Fruit fly (Drosophila melanogaster) whole organism, embryonic: ENCODE results near the gene Sec24CD.

Experiments
- Atf6 ChIP-seq: fragments of 200-800 bp; sonication (Bioruptor generic); IDR thresholded peaks from 2 replicates; pipeline ENCODE4 v1.3.6; 2022; ENCODE audit warnings: missing biosample characterization, missing genetic modification characterization
- B-H2 ChIP-seq: fragments of 200-800 bp; sonication (Bioruptor generic); optimal IDR thresholded peaks from 2 replicates; lab custom pipeline; 2018; ENCODE audit warnings: missing biosample characterization, mild to moderate bottlenecking, missing genetic modification characterization
- Bdp1 ChIP-seq: fragments of 200-800 bp; sonication (Bioruptor generic); optimal IDR thresholded peaks from 3 replicates; lab custom pipeline; 2016; ENCODE audit warnings: missing biosample characterization, missing genetic modification characterization
- CG10462 ChIP-seq: fragments of 200-800 bp; sonication (Bioruptor generic); optimal IDR thresholded peaks from 2 replicates; lab custom pipeline; 2016; ENCODE audit warnings: missing biosample characterization, missing genetic modification characterization
- CG11247 ChIP-seq: fragments of 200-800 bp; sonication (Bioruptor generic); IDR thresholded peaks from 2 replicates; pipeline ENCODE4 v1.3.6; 2022; ENCODE audit warnings: missing biosample characterization, missing genetic modification characterization
- CG11560 ChIP-seq: fragments of 200-800 bp; sonication (Bioruptor generic); IDR thresholded peaks from 3 replicates; pipeline ENCODE4 v1.3.6; 2022; ENCODE audit warnings: missing biosample characterization, missing genetic modification characterization
- CG12155 ChIP-seq: fragments of 200-800 bp; sonication (Bioruptor generic); optimal IDR thresholded peaks from 3 replicates; lab custom pipeline; 2016; ENCODE audit warnings: missing biosample characterization, missing genetic modification characterization
- CG12236 ChIP-seq: fragments of 200-800 bp; sonication (Bioruptor generic); optimal IDR thresholded peaks from 2 replicates; lab custom pipeline; 2016; ENCODE audit warnings: missing biosample characterization, missing genetic modification characterization
- CG12391 ChIP-seq: fragments of 200-800 bp; sonication (Bioruptor generic); optimal IDR thresholded peaks from 3 replicates; lab custom pipeline; 2018; ENCODE audit warnings: missing biosample characterization, mild to moderate bottlenecking, missing genetic modification characterization, moderate library complexity
- CG13775 ChIP-seq: fragments of 200-800 bp; sonication (Bioruptor generic); optimal IDR thresholded peaks from 3 replicates; lab custom pipeline; 2017; ENCODE audit warnings: missing biosample characterization, mild to moderate bottlenecking, missing genetic modification characterization
- CG15696 ChIP-seq: fragments of 200-800 bp; sonication (Bioruptor generic); optimal IDR thresholded peaks from 2 replicates; lab custom pipeline; 2019; ENCODE audit warnings: missing biosample characterization, mild to moderate bottlenecking, missing genetic modification characterization, moderate library complexity
- CG16779 ChIP-seq: fragments of 200-800 bp; sonication (Bioruptor generic); IDR thresholded peaks from 2 replicates; pipeline ENCODE4 v1.3.6; 2022; ENCODE audit warnings: missing biosample characterization, missing genetic modification characterization
- CG18764 ChIP-seq: fragments of 200-800 bp; sonication (Bioruptor generic); optimal IDR thresholded peaks from 3 replicates; lab custom pipeline; 2016; ENCODE audit warnings: missing biosample characterization, missing genetic modification characterization
- CG2202 ChIP-seq: fragments of 200-800 bp; sonication (Bioruptor generic); optimal IDR thresholded peaks from 2 replicates; lab custom pipeline; 2018; ENCODE audit warnings: missing biosample characterization, mild to moderate bottlenecking, missing genetic modification characterization
- CG3163 ChIP-seq: fragments of 200-800 bp; sonication (Bioruptor generic); optimal IDR thresholded peaks from 3 replicates; lab custom pipeline; 2016; ENCODE audit warnings: missing biosample characterization, missing genetic modification characterization
- CG3281 ChIP-seq: fragments of 200-800 bp; sonication (Bioruptor generic); optimal IDR thresholded peaks from 3 replicates; lab custom pipeline; 2017; ENCODE audit warnings: missing biosample characterization, mild to moderate bottlenecking, missing genetic modification characterization
- CG33557 ChIP-seq: fragments of 200-800 bp; sonication (Bioruptor generic); optimal IDR thresholded peaks from 2 replicates; lab custom pipeline; 2019; ENCODE audit warnings: missing biosample characterization, mild to moderate bottlenecking, missing genetic modification characterization, moderate library complexity
- CG4360 ChIP-seq: fragments of 200-800 bp; sonication (Bioruptor generic); IDR thresholded peaks from 2 replicates; pipeline ENCODE4 v1.3.6; 2022; ENCODE audit warnings: missing biosample characterization, missing genetic modification characterization
- CG9876 ChIP-seq: fragments of 200-800 bp; sonication (Bioruptor generic); optimal IDR thresholded peaks from 2 replicates; lab custom pipeline; 2016; ENCODE audit warnings: missing biosample characterization, missing genetic modification characterization
- D19A ChIP-seq: fragments of 200-800 bp; optimal IDR thresholded peaks from 3 replicates; lab custom pipeline; 2019; ENCODE audit warnings: missing biosample characterization, mild to moderate bottlenecking, missing genetic modification characterization, moderate library complexity
- Gsc ChIP-seq: fragments of 200-800 bp; sonication (Bioruptor generic); IDR thresholded peaks from 2 replicates; pipeline ENCODE4 v1.3.6; 2022; ENCODE audit warnings: missing biosample characterization, missing genetic modification characterization
- Gug ChIP-seq: fragments of 200-800 bp; sonication (Bioruptor generic); IDR thresholded peaks from 4 replicates; pipeline ENCODE4 v1.3.6; 2022; ENCODE audit warnings: missing biosample characterization, missing genetic modification characterization
- HHEX ChIP-seq: fragments of 200-800 bp; sonication (Bioruptor generic); optimal IDR thresholded peaks from 3 replicates; lab custom pipeline; 2017; ENCODE audit warnings: missing biosample characterization, mild to moderate bottlenecking, missing genetic modification characterization, missing genetic modification reagents
- HLH3B ChIP-seq: fragments of 200-800 bp; sonication (Bioruptor generic); IDR thresholded peaks from 2 replicates; pipeline ENCODE4 v1.3.6; 2022; ENCODE audit warnings: missing biosample characterization, missing genetic modification characterization
- Hey ChIP-seq: fragments of 200-800 bp; sonication (Bioruptor generic); optimal IDR thresholded peaks from 3 replicates; lab custom pipeline; 2018; ENCODE audit warnings: missing biosample characterization, mild to moderate bottlenecking, missing genetic modification characterization
- Hr51 ChIP-seq, 2 experiments: fragments of 200-800 bp; sonication (Bioruptor generic); optimal IDR thresholded peaks; 2 replicates in 1 of 2; 3 replicates in 1 of 2; lab custom pipeline; 2016 to 2018; ENCODE audit warnings: missing biosample characterization in 2 of 2, missing genetic modification characterization in 2 of 2, mild to moderate bottlenecking in 1 of 2, moderate library complexity in 1 of 2
- Lpt ChIP-seq: fragments of >200 bp; optimal IDR thresholded peaks from 2 replicates; lab custom pipeline; 2018; ENCODE audit warnings: missing biosample characterization, missing genetic modification characterization
- Mes4 ChIP-seq: fragments of 200-800 bp; sonication (Bioruptor generic); optimal IDR thresholded peaks from 2 replicates; lab custom pipeline; 2016; ENCODE audit warnings: missing biosample characterization, missing genetic modification characterization
- NFAT ChIP-seq: fragments of 200-800 bp; sonication (Bioruptor generic); IDR thresholded peaks from 2 replicates; pipeline ENCODE4 v1.3.6; 2022; ENCODE audit warnings: missing biosample characterization, missing genetic modification characterization
- Opbp ChIP-seq: fragments of 200-800 bp; sonication (Bioruptor generic); IDR thresholded peaks from 3 replicates; pipeline ENCODE4 v1.3.6; 2022; ENCODE audit warnings: missing biosample characterization, missing genetic modification characterization; ENCODE audit not compliant: partially characterized antibody
- Spps ChIP-seq: fragments of 200-800 bp; sonication (Bioruptor generic); optimal IDR thresholded peaks from 2 replicates; lab custom pipeline; 2018; ENCODE audit warnings: missing biosample characterization, mild to moderate bottlenecking, missing genetic modification characterization
- Trl ChIP-seq, 3 experiments: fragments of >200 bp in 2 of 3; fragments of 200-800 bp in 1 of 3; sonication (Bioruptor generic) in 1 of 3; optimal IDR thresholded peaks; 2 replicates in 1 of 3; 3 replicates in 2 of 3; lab custom pipeline; 2016 to 2017; ENCODE audit warnings: missing biosample characterization in 1 of 3, missing genetic modification characterization in 1 of 3
- ap ChIP-seq: fragments of 200-800 bp; sonication (Bioruptor generic); IDR thresholded peaks from 2 replicates; pipeline ENCODE4 v1.3.6; 2022; ENCODE audit warnings: missing biosample characterization, missing genetic modification characterization
- bowl ChIP-seq: fragments of 200-800 bp; sonication (Bioruptor generic); IDR thresholded peaks from 2 replicates; pipeline ENCODE4 v1.3.6; 2022; ENCODE audit warnings: missing biosample characterization, missing genetic modification characterization
- ci ChIP-seq: fragments of 200-800 bp; sonication (Bioruptor generic); IDR thresholded peaks from 3 replicates; pipeline ENCODE4 v1.3.6; 2022; ENCODE audit warnings: missing biosample characterization, missing genetic modification characterization
- dati ChIP-seq: fragments of 200-800 bp; sonication (Bioruptor generic); IDR thresholded peaks from 2 replicates; pipeline ENCODE4 v1.3.6; 2022; ENCODE audit warnings: missing biosample characterization, missing genetic modification characterization
- dmrt11E ChIP-seq: fragments of 200-800 bp; sonication (Bioruptor generic); optimal IDR thresholded peaks from 3 replicates; lab custom pipeline; 2018; ENCODE audit warnings: missing biosample characterization, mild to moderate bottlenecking, missing genetic modification characterization, moderate library complexity
- ewg ChIP-seq: fragments of 200-800 bp; sonication (Bioruptor generic); optimal IDR thresholded peaks from 3 replicates; lab custom pipeline; 2017; ENCODE audit warnings: mild to moderate bottlenecking, missing biosample characterization, missing genetic modification reagents, missing genetic modification characterization
- gcm ChIP-seq: fragments of 200-800 bp; sonication (Bioruptor generic); optimal IDR thresholded peaks from 2 replicates; lab custom pipeline; 2019; ENCODE audit warnings: missing biosample characterization, mild to moderate bottlenecking, missing genetic modification characterization, moderate library complexity
- gcm2 ChIP-seq: fragments of 200-800 bp; sonication (Bioruptor generic); optimal IDR thresholded peaks from 2 replicates; lab custom pipeline; 2016; ENCODE audit warnings: missing biosample characterization, missing genetic modification characterization
- gsb-n ChIP-seq: fragments of 200-800 bp; sonication (Bioruptor generic); optimal IDR thresholded peaks from 3 replicates; lab custom pipeline; 2018; ENCODE audit warnings: missing biosample characterization, mild to moderate bottlenecking, missing genetic modification characterization
- hb ChIP-seq: fragments of 200-800 bp; sonication (Bioruptor generic); IDR thresholded peaks from 3 replicates; pipeline ENCODE4 v1.3.6; 2022; ENCODE audit warnings: missing biosample characterization, missing genetic modification characterization; ENCODE audit not compliant: partially characterized antibody
- lilli ChIP-seq: fragments of 200-800 bp; sonication (Bioruptor generic); optimal IDR thresholded peaks from 3 replicates; lab custom pipeline; 2016; ENCODE audit warnings: missing biosample characterization, missing genetic modification characterization
- p53 ChIP-seq: fragments of 200-800 bp; sonication (Bioruptor generic); optimal IDR thresholded peaks from 2 replicates; lab custom pipeline; 2016; ENCODE audit warnings: missing biosample characterization, missing genetic modification characterization
- pb ChIP-seq: fragments of 200-800 bp; sonication (Bioruptor generic); optimal IDR thresholded peaks from 3 replicates; lab custom pipeline; 2016; ENCODE audit warnings: missing biosample characterization, missing genetic modification characterization
- ro ChIP-seq: fragments of 200-800 bp; sonication (Bioruptor generic); IDR thresholded peaks from 2 replicates; pipeline ENCODE4 v1.3.6; 2022; ENCODE audit warnings: missing biosample characterization, missing genetic modification characterization
- sens-2 ChIP-seq: fragments of 200-800 bp; sonication (Bioruptor generic); IDR thresholded peaks from 2 replicates; pipeline ENCODE4 v1.3.6; 2022; ENCODE audit warnings: missing biosample characterization, missing genetic modification characterization
- shn ChIP-seq: fragments of 200-800 bp; sonication (Bioruptor generic); optimal IDR thresholded peaks from 3 replicates; lab custom pipeline; 2016; ENCODE audit warnings: missing biosample characterization, missing genetic modification characterization
- sr ChIP-seq: fragments of 200-800 bp; sonication (Bioruptor generic); IDR thresholded peaks from 3 replicates; pipeline ENCODE4 v1.3.6; 2022; ENCODE audit warnings: missing biosample characterization, missing genetic modification characterization
- ssp ChIP-seq: fragments of 200-800 bp; sonication (Bioruptor generic); IDR thresholded peaks from 2 replicates; pipeline ENCODE4 v1.3.6; 2022; ENCODE audit warnings: missing biosample characterization, missing genetic modification characterization
- tll ChIP-seq, 2 experiments: fragments of 200-800 bp in 1 of 2; fragments of >200 bp in 1 of 2; sonication (Bioruptor generic) in 1 of 2; optimal IDR thresholded peaks; 2 replicates each; lab custom pipeline; 2017 to 2019; ENCODE audit warnings: missing biosample characterization in 2 of 2, missing genetic modification characterization in 2 of 2, mild to moderate bottlenecking in 1 of 2, moderate library complexity in 1 of 2

Gene Sec24CD

dm6 chr2L:2201107-2201561 lies 35.5 kb downstream of the Sec24CD start (continued):
- TF ChIP-seq Hey (no peak), CG9876 (GFP tag; lab: Kevin White, UChicago) (peak; percentile 10), sens-2 (GFP tag; lab: Robert Waterston, UW) (no peak), CG18764 (GFP tag; lab: Kevin White, UChicago) (peak; percentile 79), pb (GFP tag; lab: Kevin White, UChicago) (peak; percentile 58), HHEX (GFP tag; lab: Kevin White, UChicago) (peak; percentile 64), Trl (optimal IDR thresholded peaks at IDR 0.05; lab: Kevin White, UChicago) (peak in 1 of 2 experiments; percentile 43), Trl (GFP tag; optimal IDR thresholded peaks at IDR 0.05; lab: Kevin White, UChicago) (peak; percentile 69), CG16779 (GFP tag; lab: Robert Waterston, UW) (no peak), CG4360 (GFP tag; lab: Robert Waterston, UW) (no peak), gsb-n (tag; lab: Kevin White, UChicago) (peak; percentile 91), shn (GFP tag; lab: Kevin White, UChicago) (peak; percentile 73), CG11247 (GFP tag; lab: Robert Waterston, UW) (peak; percentile 48), Lpt (GFP tag; lab: Kevin White, UChicago) (no peak), ewg (GFP tag; lab: Kevin White, UChicago) (peak; percentile 84), CG12155 (GFP tag; lab: Kevin White, UChicago) (peak; percentile 51), Gsc (GFP tag; lab: Robert Waterston, UW) (peak; percentile 59), Atf6 (GFP tag; lab: Robert Waterston, UW) (no peak), tll (GFP tag; optimal IDR thresholded peaks at IDR 0.05; lab: Kevin White, UChicago) (peak in 1 of 2 experiments; percentile 5), Bdp1 (GFP tag; lab: Kevin White, UChicago) (peak; percentile 29), CG13775 (GFP tag; lab: Kevin White, UChicago) (peak; percentile 81), dmrt11E (tag; lab: Kevin White, UChicago) (peak; percentile 95), CG2202 (tag; lab: Kevin White, UChicago) (peak; percentile 93), HLH3B (GFP tag; lab: Robert Waterston, UW) (peak; percentile 71), CG3281 (GFP tag; lab: Kevin White, UChicago) (peak; percentile 34), NFAT (no peak), Mes4 (peak; percentile 75), D19A (tag; lab: Kevin White, UChicago) (peak; percentile 85), Hr51 (GFP tag; optimal IDR thresholded peaks at IDR 0.05; lab: Kevin White, UChicago) (peak; percentile 44 to 68), ro (no peak), ci (GFP tag; lab: Robert Waterston, UW) (peak; percentile 80), CG33557 (GFP tag; lab: Kevin White, UChicago) (peak; percentile 96), p53 (GFP tag; lab: Kevin White, UChicago) (peak; percentile 33), gcm2 (GFP tag; lab: Kevin White, UChicago) (peak; percentile 2), ssp (GFP tag; lab: Robert Waterston, UW) (0 out of 2 replicates have a peak, but pooled peaks have one; percentile 35), Opbp (GFP tag; lab: Robert Waterston, UW) (no peak), ap (GFP tag; lab: Robert Waterston, UW) (peak; percentile 74), B-H2 (GFP tag; lab: Kevin White, UChicago) (no peak), Gug (GFP tag; lab: Robert Waterston, UW) (peak; percentile 42; the same call in 2 of the 4 replicates), dati (0 out of 2 replicates have a peak, but pooled peaks have one; percentile 7), sr (GFP tag; lab: Robert Waterston, UW) (no peak), CG12391 (peak; percentile 87), CG3163 (GFP tag; lab: Kevin White, UChicago) (no peak), bowl (GFP tag; lab: Robert Waterston, UW) (no peak), CG10462 (peak; percentile 74), hb (GFP tag; lab: Robert Waterston, UW) (no peak), lilli (GFP tag; lab: Kevin White, UChicago) (peak; percentile 54), CG12236 (GFP tag; lab: Kevin White, UChicago) (peak; percentile 67), gcm (peak; percentile 86), CG11560 (no peak), CG15696 (peak; percentile 83), Spps (tag; lab: Kevin White, UChicago) (peak; percentile 91)
